Fruit fly (Drosophila melanogaster): ENCODE results near the gene CG13698.

Gene CG13698

dm6 chr3L:18064632-18065482 is 41.1 kb downstream of the CG13698 start, which contains the start of gene Eip75B:
Eip75B (minus strand) TSS chr3L:18064696.
- no peak for TF ChIP-seq Snoo (tag; optimal IDR thresholded peaks at IDR 0.05)
- peak; percentile 56; the same call in 1 of the 2 replicates for TF ChIP-seq CG12605 (GFP tag; IDR thresholded peaks at IDR 0.05)
- peak; percentile 18 for TF ChIP-seq Pif1B (GFP tag; optimal IDR thresholded peaks at IDR 0.05)
- peak; percentile 78 for TF ChIP-seq D1 (tag; optimal IDR thresholded peaks at IDR 0.05)
- peak; percentile 51 for TF ChIP-seq CG32121 (GFP tag; IDR thresholded peaks at IDR 0.05)
- TF ChIP-seq CG8301 (tag; optimal IDR thresholded peaks at IDR 0.05): peak; percentile 62
- peak; percentile 47 for TF ChIP-seq CG34367 (tag; optimal IDR thresholded peaks at IDR 0.05)
- peak; percentile 17 for TF ChIP-seq Pif1A (GFP tag; optimal IDR thresholded peaks at IDR 0.05)
- TF ChIP-seq CG9948 (tag; optimal IDR thresholded peaks at IDR 0.05): peak; percentile 76
- no peak for TF ChIP-seq gl (tag; optimal IDR thresholded peaks at IDR 0.05)
- TF ChIP-seq CG10348 (GFP tag; IDR thresholded peaks at IDR 0.05): no peak
- TF ChIP-seq EcR (GFP tag; optimal IDR thresholded peaks at IDR 0.05): peak; percentile 98
- TF ChIP-seq Ets98B (GFP tag; IDR thresholded peaks at IDR 0.05): no peak
- no peak for TF ChIP-seq CG13204 (GFP tag; optimal IDR thresholded peaks at IDR 0.05)
- no peak for TF ChIP-seq fd96Ca (GFP tag; IDR thresholded peaks at IDR 0.05)
- no peak for TF ChIP-seq rn (GFP tag; IDR thresholded peaks at IDR 0.05)
- TF ChIP-seq CG15710 (tag; optimal IDR thresholded peaks at IDR 0.05): peak; percentile 66
- TF ChIP-seq CG17806 (tag; optimal IDR thresholded peaks at IDR 0.05): peak; percentile 48
- TF ChIP-seq CG8159 (tag; optimal IDR thresholded peaks at IDR 0.05): peak; percentile 80
- peak; percentile 81 for TF ChIP-seq CG14655 (GFP tag; optimal IDR thresholded peaks at IDR 0.05)
- peak; percentile 72; the same call in 1 of the 3 replicates for TF ChIP-seq CG4496 (GFP tag; IDR thresholded peaks at IDR 0.05)

DNA sequence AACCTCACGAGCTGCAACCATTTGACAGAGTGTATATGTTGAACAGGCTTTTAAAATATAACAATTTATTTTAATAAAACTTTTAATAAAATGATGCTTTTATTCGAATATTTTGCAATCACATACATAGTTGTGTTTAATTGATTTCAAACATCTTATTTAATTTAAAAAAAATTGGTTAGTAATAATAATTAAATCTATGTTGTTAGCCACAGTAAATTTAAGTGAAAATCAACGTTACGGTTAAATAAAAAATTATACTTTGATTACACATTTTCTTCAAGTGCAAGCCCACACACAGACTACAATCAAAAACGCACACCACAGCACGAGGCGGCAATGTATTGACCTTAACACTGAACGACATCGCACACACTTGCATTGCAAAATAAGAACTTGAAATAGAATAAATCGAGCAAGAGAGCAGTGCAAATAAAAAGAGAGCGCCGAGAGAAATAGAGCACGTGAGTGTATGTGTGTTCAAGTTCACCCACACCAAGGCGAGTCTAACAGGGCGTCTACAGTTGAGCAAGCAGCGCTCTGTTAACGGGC is 42.9 kb downstream of the CG13698 start:
- TF ChIP-seq CG9948 (tag; optimal IDR thresholded peaks at IDR 0.05) (peak; percentile 71), fd96Ca (GFP tag; IDR thresholded peaks at IDR 0.05) (peak; percentile 83), CG17806 (tag; optimal IDR thresholded peaks at IDR 0.05) (peak; percentile 80), EcR (GFP tag; optimal IDR thresholded peaks at IDR 0.05) (peak; percentile 95), gl (tag; optimal IDR thresholded peaks at IDR 0.05) (peak; percentile 84), CG8159 (tag; optimal IDR thresholded peaks at IDR 0.05) (peak; percentile 84), CG8301 (tag; optimal IDR thresholded peaks at IDR 0.05) (peak; percentile 82), Pif1B (GFP tag; optimal IDR thresholded peaks at IDR 0.05) (peak; percentile 63), CG32121 (GFP tag; IDR thresholded peaks at IDR 0.05) (peak; percentile 78), rn (GFP tag; IDR thresholded peaks at IDR 0.05) (no peak), D1 (tag; optimal IDR thresholded peaks at IDR 0.05) (peak; percentile 81), Pif1A (GFP tag; optimal IDR thresholded peaks at IDR 0.05) (peak; percentile 85), CG10348 (GFP tag; IDR thresholded peaks at IDR 0.05) (no peak), CG14655 (GFP tag; optimal IDR thresholded peaks at IDR 0.05) (peak; percentile 90), CG15710 (tag; optimal IDR thresholded peaks at IDR 0.05) (peak; percentile 83), CG4496 (GFP tag; IDR thresholded peaks at IDR 0.05) (peak; percentile 85), CG34367 (tag; optimal IDR thresholded peaks at IDR 0.05) (peak; percentile 78), CG12605 (GFP tag; IDR thresholded peaks at IDR 0.05) (no peak; the same call in none of the 2 replicates), Ets98B (GFP tag; IDR thresholded peaks at IDR 0.05) (peak; percentile 76), Snoo (tag; optimal IDR thresholded peaks at IDR 0.05) (peak; percentile 55), CG13204 (GFP tag; optimal IDR thresholded peaks at IDR 0.05) (peak; percentile 76)

DNA sequence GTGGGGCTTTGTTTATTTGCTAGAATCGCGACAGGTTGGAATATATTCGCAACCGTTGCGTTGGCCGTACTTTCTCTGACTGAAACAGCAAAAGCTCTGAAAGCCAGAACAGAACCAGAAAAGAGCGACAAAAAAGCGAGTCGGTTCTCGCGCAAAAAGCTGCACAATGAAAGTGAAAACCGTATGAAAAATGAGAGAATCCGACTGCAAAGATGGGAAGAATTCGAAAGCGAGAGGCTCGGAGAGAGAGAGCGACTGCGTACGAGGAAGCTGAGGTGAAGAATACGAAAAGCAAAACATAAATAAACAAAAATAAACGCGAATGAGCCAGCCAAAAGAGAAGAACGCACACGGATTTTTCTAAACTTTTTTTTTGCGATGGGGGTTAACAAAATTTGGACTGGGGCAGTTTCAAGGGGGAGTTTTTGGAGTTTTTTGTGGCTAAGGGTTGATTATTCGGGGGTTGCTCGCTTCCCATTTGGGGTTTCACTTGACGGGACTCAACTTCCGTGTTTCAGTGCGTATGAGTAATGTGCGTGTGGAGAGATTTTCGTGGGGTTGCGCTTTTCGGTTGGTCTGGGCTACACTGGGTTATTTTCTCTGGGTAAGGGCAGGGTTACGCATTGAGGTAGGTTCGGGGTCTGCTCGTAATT is 44.1 kb downstream of the CG13698 start:
- TF ChIP-seq Pif1A (GFP tag; optimal IDR thresholded peaks at IDR 0.05) (peak; percentile 40), D1 (tag; optimal IDR thresholded peaks at IDR 0.05) (peak; percentile 23), CG12605 (GFP tag; IDR thresholded peaks at IDR 0.05) (peak; percentile 59; the same call in 1 of the 2 replicates), CG14655 (GFP tag; optimal IDR thresholded peaks at IDR 0.05) (peak; percentile 40), CG34367 (tag; optimal IDR thresholded peaks at IDR 0.05) (peak; percentile 29), gl (tag; optimal IDR thresholded peaks at IDR 0.05) (peak; percentile 41), EcR (GFP tag; optimal IDR thresholded peaks at IDR 0.05) (peak; percentile 84), Snoo (tag; optimal IDR thresholded peaks at IDR 0.05) (peak; percentile 65), CG32121 (GFP tag; IDR thresholded peaks at IDR 0.05) (no peak), rn (GFP tag; IDR thresholded peaks at IDR 0.05) (no peak), CG8301 (tag; optimal IDR thresholded peaks at IDR 0.05) (peak; percentile 45), Ets98B (GFP tag; IDR thresholded peaks at IDR 0.05) (peak; percentile 12; the same call in 1 of the 2 replicates), CG10348 (GFP tag; IDR thresholded peaks at IDR 0.05) (no peak), CG13204 (GFP tag; optimal IDR thresholded peaks at IDR 0.05) (peak; percentile 15), CG8159 (tag; optimal IDR thresholded peaks at IDR 0.05) (peak; percentile 28), Pif1B (GFP tag; optimal IDR thresholded peaks at IDR 0.05) (peak; percentile 49), CG17806 (tag; optimal IDR thresholded peaks at IDR 0.05) (peak; percentile 2), CG9948 (tag; optimal IDR thresholded peaks at IDR 0.05) (no peak), CG4496 (GFP tag; IDR thresholded peaks at IDR 0.05) (peak; percentile 39; the same call in 1 of the 3 replicates), CG15710 (tag; optimal IDR thresholded peaks at IDR 0.05) (peak; percentile 16)

DNA sequence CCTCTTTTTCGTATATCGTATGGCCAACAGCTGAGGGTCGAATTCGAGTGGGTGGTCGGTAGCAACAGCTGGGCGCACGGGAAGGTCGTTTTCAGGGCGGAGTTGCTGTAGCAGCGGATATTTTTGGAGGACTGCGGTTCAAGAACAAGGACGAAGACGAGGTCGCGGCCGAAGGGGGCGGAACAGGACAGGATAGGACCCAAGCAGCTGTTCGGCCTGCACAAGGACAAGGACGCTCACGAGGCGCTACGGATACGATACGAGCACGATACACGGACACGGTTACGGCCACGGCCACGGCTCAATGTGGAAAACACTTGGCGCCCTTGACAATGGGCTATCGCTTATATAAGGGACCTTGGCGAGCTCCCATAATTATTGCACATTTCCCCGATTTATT is 44.7 kb downstream of the CG13698 start:
- no peak for TF ChIP-seq CG13204 (GFP tag; optimal IDR thresholded peaks at IDR 0.05)
- no peak for TF ChIP-seq CG14655 (GFP tag; optimal IDR thresholded peaks at IDR 0.05)
- TF ChIP-seq CG12605 (GFP tag; IDR thresholded peaks at IDR 0.05): no peak
- no peak for TF ChIP-seq CG10348 (GFP tag; IDR thresholded peaks at IDR 0.05)
- TF ChIP-seq CG8301 (tag; optimal IDR thresholded peaks at IDR 0.05): no peak
- no peak for TF ChIP-seq CG4496 (GFP tag; IDR thresholded peaks at IDR 0.05)
- no peak for TF ChIP-seq CG9948 (tag; optimal IDR thresholded peaks at IDR 0.05)
- no peak for TF ChIP-seq Ets98B (GFP tag; IDR thresholded peaks at IDR 0.05)
- TF ChIP-seq CG34367 (tag; optimal IDR thresholded peaks at IDR 0.05): no peak
- no peak for TF ChIP-seq Pif1A (GFP tag; optimal IDR thresholded peaks at IDR 0.05)
- TF ChIP-seq rn (GFP tag; IDR thresholded peaks at IDR 0.05): no peak
- no peak for TF ChIP-seq gl (tag; optimal IDR thresholded peaks at IDR 0.05)
- no peak for TF ChIP-seq Pif1B (GFP tag; optimal IDR thresholded peaks at IDR 0.05)
- TF ChIP-seq CG15710 (tag; optimal IDR thresholded peaks at IDR 0.05): no peak
- no peak for TF ChIP-seq CG8159 (tag; optimal IDR thresholded peaks at IDR 0.05)
- TF ChIP-seq CG17806 (tag; optimal IDR thresholded peaks at IDR 0.05): no peak
